Worm (Caenorhabditis elegans): ENCODE results near the gene msp-65.

DNA sequence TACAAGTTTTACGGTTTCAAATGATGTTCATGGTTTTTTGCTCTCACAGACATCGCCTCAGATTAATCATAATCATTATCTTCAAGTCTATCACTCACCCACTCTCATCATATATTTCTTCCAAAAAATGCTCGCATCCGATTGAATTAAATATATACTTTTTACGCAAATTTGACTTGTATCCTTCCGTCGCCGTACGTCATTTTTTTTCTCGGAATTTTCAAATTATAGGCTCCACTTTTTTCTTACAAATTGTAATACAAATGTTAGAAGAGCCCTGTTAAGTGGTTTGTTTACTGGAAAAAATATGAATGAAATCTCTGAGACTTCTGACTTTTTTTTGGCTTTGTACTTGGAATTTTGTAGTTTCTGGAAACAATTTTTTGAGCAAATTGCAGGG lies 29.1 kb upstream of the msp-65 start:
- no peak for TF ChIP-seq hlh-12 (tag; optimal IDR thresholded peaks at IDR 0.05)
- TF ChIP-seq F55B11.4 (tag; optimal IDR thresholded peaks at IDR 0.05; ENCODE audit: borderline replicate concordance, insufficient read depth) = no peak
- TF ChIP-seq madf-3 (GFP tag; IDR thresholded peaks at IDR 0.05) = no peak
- no peak for TF ChIP-seq ama-1 (optimal IDR thresholded peaks at IDR 0.05)
- no peak for TF ChIP-seq ama-1 (GFP tag; optimal IDR thresholded peaks at IDR 0.05)
- TF ChIP-seq lin-26 (GFP tag; IDR thresholded peaks at IDR 0.05) = no peak
- TF ChIP-seq ceh-27 (GFP tag; optimal IDR thresholded peaks at IDR 0.05) = no peak
- no peak for TF ChIP-seq Y95B8A.8 (GFP tag; IDR thresholded peaks at IDR 0.05)
- TF ChIP-seq dpl-1 (GFP tag; optimal IDR thresholded peaks at IDR 0.05) = no peak
- no peak for TF ChIP-seq C06A6.2 (GFP tag; conservative IDR thresholded peaks at IDR 0.05)
- no peak for TF ChIP-seq ccch-3 (GFP tag; optimal IDR thresholded peaks at IDR 0.05)
- TF ChIP-seq egl-18 (GFP tag; IDR thresholded peaks at IDR 0.05) = no peak
- no peak for TF ChIP-seq tbx-9 (tag; optimal IDR thresholded peaks at IDR 0.05; ENCODE audit: borderline replicate concordance)
- no peak for TF ChIP-seq madf-8 (GFP tag; conservative IDR thresholded peaks at IDR 0.05)
- no peak for TF ChIP-seq sea-2 (GFP tag; IDR thresholded peaks at IDR 0.05)
